Fruit fly (Drosophila melanogaster) whole organism, wandering third instar larva: ENCODE results near the gene Gmd.
A peak's percentile ranks its signal among the peaks of the same experiment; 100 is the strongest.

ENCODE experiments used
- Abd-B ChIP-seq: fragments of >200 bp; optimal IDR thresholded peaks from 2 replicates; lab custom pipeline; 2017; ENCODE audit warnings: missing biosample characterization, missing genetic modification characterization
- CG32264 ChIP-seq: fragments of 200-800 bp; sonication (Bioruptor generic); optimal IDR thresholded peaks from 2 replicates; lab custom pipeline; 2016; ENCODE audit warnings: missing biosample characterization, missing genetic modification characterization
- CG9705 ChIP-seq: fragments of 200-800 bp; sonication (Bioruptor generic); optimal IDR thresholded peaks from 2 replicates; lab custom pipeline; 2018; ENCODE audit warnings: missing biosample characterization, mild to moderate bottlenecking, missing genetic modification characterization
- CrebA ChIP-seq: fragments of 200-800 bp; sonication (Bioruptor generic); optimal IDR thresholded peaks from 2 replicates; lab custom pipeline; 2016; ENCODE audit warnings: missing biosample characterization, mild to moderate bottlenecking, missing genetic modification characterization, borderline replicate concordance
- Dfd ChIP-seq: fragments of >200 bp; optimal IDR thresholded peaks from 2 replicates; lab custom pipeline; 2017; ENCODE audit warnings: missing biosample characterization, missing genetic modification characterization
- Dif ChIP-seq: fragments of 200-275, 200-300 bp; sonication (Bioruptor generic); optimal IDR thresholded peaks from 2 replicates; lab custom pipeline; 2018; ENCODE audit warnings: missing biosample characterization, missing genetic modification characterization; ENCODE audit not compliant: partially characterized antibody
- GATAd ChIP-seq: sonication (Bioruptor generic); optimal IDR thresholded peaks from 2 replicates; lab custom pipeline; 2016; ENCODE audit warnings: missing biosample characterization, missing genetic modification characterization
- HLH106 ChIP-seq: fragments of 200-800 bp; optimal IDR thresholded peaks from 3 replicates; lab custom pipeline; 2019; ENCODE audit warnings: missing biosample characterization, mild to moderate bottlenecking, missing genetic modification characterization, moderate library complexity
- Hnf4 ChIP-seq: fragments of 200-800 bp; sonication (Bioruptor generic); optimal IDR thresholded peaks from 2 replicates; lab custom pipeline; 2016; ENCODE audit warnings: missing biosample characterization, mild to moderate bottlenecking, missing genetic modification characterization
- Hr78 ChIP-seq: fragments of >200 bp; optimal IDR thresholded peaks from 2 replicates; lab custom pipeline; 2017; ENCODE audit warnings: missing biosample characterization, missing genetic modification characterization
- Hr83 ChIP-seq: fragments of 200-300 bp; sonication (Bioruptor generic); optimal IDR thresholded peaks from 2 replicates; lab custom pipeline; 2016; ENCODE audit warnings: missing biosample characterization, mild to moderate bottlenecking, missing genetic modification characterization, moderate library complexity; ENCODE audit not compliant: poor library complexity, severe bottlenecking
- Jra ChIP-seq: sonication (Bioruptor generic); optimal IDR thresholded peaks from 2 replicates; lab custom pipeline; 2016; ENCODE audit warnings: missing biosample characterization, missing genetic modification characterization
- Mio ChIP-seq: sonication (Bioruptor generic); optimal IDR thresholded peaks from 2 replicates; lab custom pipeline; 2016; ENCODE audit warnings: missing biosample characterization, missing genetic modification characterization
- Myc ChIP-seq: fragments of >200 bp; optimal IDR thresholded peaks from 2 replicates; lab custom pipeline; 2017
- N ChIP-seq: fragments of >200 bp; optimal IDR thresholded peaks from 2 replicates; lab custom pipeline; 2018; ENCODE audit warnings: missing biosample characterization, missing external identifiers, missing genetic modification characterization
- OdsH ChIP-seq: fragments of 200-800 bp; sonication (Bioruptor generic); optimal IDR thresholded peaks from 2 replicates; lab custom pipeline; 2016; ENCODE audit warnings: missing biosample characterization, mild to moderate bottlenecking, missing genetic modification characterization
- Rel ChIP-seq, 2 experiments: fragments of 200-800 bp; sonication (Bioruptor generic) in 1 of 2; optimal IDR thresholded peaks; 2 replicates in 1 of 2; 3 replicates in 1 of 2; lab custom pipeline; 2016 to 2019; ENCODE audit warnings: mild to moderate bottlenecking in 2 of 2, missing biosample characterization in 2 of 2, missing genetic modification characterization in 2 of 2, moderate library complexity in 1 of 2
- Sp1 ChIP-seq: fragments of 200-800 bp; sonication (Bioruptor generic); optimal IDR thresholded peaks from 3 replicates; lab custom pipeline; 2019; ENCODE audit warnings: missing biosample characterization, mild to moderate bottlenecking, missing genetic modification characterization, moderate library complexity
- Vsx2 ChIP-seq: fragments of 200-300, 225-300 bp; sonication (Bioruptor generic); optimal IDR thresholded peaks from 2 replicates; lab custom pipeline; 2018; ENCODE audit warnings: missing biosample characterization, missing genetic modification characterization; ENCODE audit not compliant: partially characterized antibody
- br ChIP-seq: fragments of 200-800 bp; sonication (Bioruptor generic); optimal IDR thresholded peaks from 2 replicates; lab custom pipeline; 2016; ENCODE audit warnings: missing biosample characterization, missing genetic modification characterization
- brk ChIP-seq: fragments of 200-800 bp; sonication (Bioruptor generic); optimal IDR thresholded peaks from 2 replicates; lab custom pipeline; 2016; ENCODE audit warnings: missing biosample characterization, mild to moderate bottlenecking, missing genetic modification characterization
- dl ChIP-seq, 2 experiments: fragments of 175-275, 200-275 bp in 1 of 2; fragments of 200-275 bp in 1 of 2; sonication (Bioruptor generic); optimal IDR thresholded peaks; lab custom pipeline; 2018; ENCODE audit warnings: mild to moderate bottlenecking in 2 of 2, missing biosample characterization in 2 of 2, missing genetic modification characterization in 2 of 2, moderate library complexity in 2 of 2; ENCODE audit not compliant: partially characterized antibody in 2 of 2, insufficient read depth in 1 of 2
- dmrt93B ChIP-seq: fragments of 200-800 bp; sonication (Bioruptor generic); optimal IDR thresholded peaks from 2 replicates; lab custom pipeline; 2018; ENCODE audit warnings: missing biosample characterization, mild to moderate bottlenecking, missing genetic modification characterization
- dsf ChIP-seq: sonication (Bioruptor generic); optimal IDR thresholded peaks from 2 replicates; lab custom pipeline; 2016; ENCODE audit warnings: missing biosample characterization, missing genetic modification characterization, borderline replicate concordance
- ey ChIP-seq: fragments of 200-800 bp; sonication (Bioruptor generic); optimal IDR thresholded peaks from 2 replicates; lab custom pipeline; 2016; ENCODE audit warnings: missing biosample characterization, missing genetic modification characterization
- foxo ChIP-seq, 2 experiments: fragments of 200-800 bp; sonication (Bioruptor generic); optimal IDR thresholded peaks; 2 replicates in 1 of 2; 3 replicates in 1 of 2; lab custom pipeline; 2016 to 2017; ENCODE audit warnings: missing biosample characterization in 2 of 2, missing genetic modification characterization in 2 of 2
- fru ChIP-seq: fragments of 200-800 bp; sonication (Bioruptor generic); optimal IDR thresholded peaks from 3 replicates; lab custom pipeline; 2016; ENCODE audit warnings: missing biosample characterization, mild to moderate bottlenecking, missing genetic modification characterization
- h ChIP-seq: fragments of 200-800 bp; sonication (Bioruptor generic); optimal IDR thresholded peaks from 3 replicates; lab custom pipeline; 2016; ENCODE audit warnings: missing biosample characterization, mild to moderate bottlenecking, missing genetic modification characterization
- jim ChIP-seq: fragments of 175-275, 200-325 bp; sonication (Bioruptor generic); optimal IDR thresholded peaks from 2 replicates; lab custom pipeline; 2016; ENCODE audit warnings: missing biosample characterization, mild to moderate bottlenecking, missing genetic modification characterization
- lola ChIP-seq: fragments of >200 bp; optimal IDR thresholded peaks from 2 replicates; lab custom pipeline; 2017; ENCODE audit warnings: missing biosample characterization, missing genetic modification characterization
- pan ChIP-seq: fragments of >200 bp; optimal IDR thresholded peaks from 2 replicates; lab custom pipeline; 2017
- psq ChIP-seq: fragments of 200-800 bp; sonication (Bioruptor generic); optimal IDR thresholded peaks from 3 replicates; lab custom pipeline; 2017; ENCODE audit warnings: missing biosample characterization, mild to moderate bottlenecking, missing genetic modification characterization, moderate library complexity
- rgr ChIP-seq: fragments of 200-800 bp; sonication (Bioruptor generic); optimal IDR thresholded peaks from 3 replicates; lab custom pipeline; 2016; ENCODE audit warnings: missing biosample characterization, mild to moderate bottlenecking, missing genetic modification characterization
- sage ChIP-seq: fragments of 200-800 bp; sonication (Bioruptor generic); optimal IDR thresholded peaks from 2 replicates; lab custom pipeline; 2016; ENCODE audit warnings: missing biosample characterization, mild to moderate bottlenecking, missing genetic modification characterization
- sv ChIP-seq: fragments of 200-800 bp; sonication (Bioruptor generic); optimal IDR thresholded peaks from 3 replicates; lab custom pipeline; 2016; ENCODE audit warnings: missing biosample characterization, missing genetic modification characterization
- tai ChIP-seq: sonication (Bioruptor generic); optimal IDR thresholded peaks from 2 replicates; lab custom pipeline; 2016; ENCODE audit warnings: missing biosample characterization, missing genetic modification characterization
- usp ChIP-seq: fragments of >200 bp; optimal IDR thresholded peaks from 2 replicates; lab custom pipeline; 2017; ENCODE audit warnings: missing biosample characterization, missing genetic modification characterization
- woc ChIP-seq: sonication (Bioruptor generic); optimal IDR thresholded peaks from 2 replicates; lab custom pipeline; 2016; ENCODE audit warnings: missing biosample characterization, mild to moderate bottlenecking, missing genetic modification characterization

The Gmd gene

dm6 chr2L:5003670-5004453, 27.0 kb upstream of the Gmd start:
- TF ChIP-seq dl (GFP tag; optimal IDR thresholded peaks at IDR 0.05; lab: Kevin White, UChicago; ENCODE audit: insufficient read depth in 1 of 2, partially characterized antibody in 2 of 2), result no peak
- TF ChIP-seq Sp1 (GFP tag; lab: Kevin White, UChicago), result no peak
- peak; percentile 29 for TF ChIP-seq Myc (lab: Kevin White, UChicago)
- TF ChIP-seq N, result peak; percentile 55
- no peak for TF ChIP-seq Hnf4 (GFP tag; lab: Kevin White, UChicago)

- no peak for TF ChIP-seq dsf
- TF ChIP-seq Hnf4 (GFP tag; lab: Kevin White, UChicago), result peak; percentile 61
- TF ChIP-seq jim (GFP tag; lab: Kevin White, UChicago), result no peak
- TF ChIP-seq OdsH (GFP tag; lab: Kevin White, UChicago), result peak; percentile 81
- peak in 1 of 2 experiments; percentile 75 for TF ChIP-seq foxo (GFP tag; optimal IDR thresholded peaks at IDR 0.05; lab: Kevin White, UChicago)
- TF ChIP-seq lola, result no peak
- no peak for TF ChIP-seq CrebA (GFP tag; lab: Kevin White, UChicago)
- TF ChIP-seq woc (GFP tag; lab: Kevin White, UChicago), result peak; percentile 19
- no peak for TF ChIP-seq Hr83 (GFP tag; lab: Kevin White, UChicago)
- TF ChIP-seq fru (GFP tag; lab: Kevin White, UChicago), result peak; percentile 72
- TF ChIP-seq HLH106 (tag; lab: Kevin White, UChicago), result no peak
- TF ChIP-seq GATAd (GFP tag; lab: Kevin White, UChicago), result no peak
- TF ChIP-seq sage, result no peak
- TF ChIP-seq CG9705, result no peak
- TF ChIP-seq Sp1 (GFP tag; lab: Kevin White, UChicago), result peak; percentile 46
- TF ChIP-seq Mio (GFP tag; lab: Kevin White, UChicago), result no peak
- TF ChIP-seq rgr (GFP tag; lab: Kevin White, UChicago), result peak; percentile 73
- TF ChIP-seq Dfd (GFP tag; lab: Kevin White, UChicago), result no peak
- peak; percentile 17 for TF ChIP-seq Jra (GFP tag; lab: Kevin White, UChicago)
- TF ChIP-seq Rel (GFP tag; optimal IDR thresholded peaks at IDR 0.05; lab: Kevin White, UChicago), result no peak
- TF ChIP-seq Rel (tag; optimal IDR thresholded peaks at IDR 0.05; lab: Kevin White, UChicago), result no peak
- TF ChIP-seq psq, result peak; percentile 39
- TF ChIP-seq h, result peak; percentile 78
- TF ChIP-seq pan (lab: Kevin White, UChicago), result no peak
- no peak for TF ChIP-seq Vsx2 (GFP tag; lab: Kevin White, UChicago)
- TF ChIP-seq CG32264 (GFP tag; lab: Kevin White, UChicago), result peak; percentile 14
- no peak for TF ChIP-seq sv (GFP tag; lab: Kevin White, UChicago)
- no peak for TF ChIP-seq dl (GFP tag; optimal IDR thresholded peaks at IDR 0.05; lab: Kevin White, UChicago; ENCODE audit: insufficient read depth in 1 of 2, partially characterized antibody in 2 of 2)
- peak; percentile 13 for TF ChIP-seq tai (GFP tag; lab: Kevin White, UChicago)
- TF ChIP-seq usp (GFP tag; lab: Kevin White, UChicago), result no peak
- TF ChIP-seq ey (GFP tag; lab: Kevin White, UChicago), result peak; percentile 78
- no peak for TF ChIP-seq brk (GFP tag; lab: Kevin White, UChicago)
- TF ChIP-seq Abd-B, result no peak
- TF ChIP-seq Hr78 (GFP tag; lab: Kevin White, UChicago), result no peak
- no peak for TF ChIP-seq dmrt93B (GFP tag; lab: Kevin White, UChicago)
- TF ChIP-seq Dif (GFP tag; lab: Kevin White, UChicago), result no peak
- TF ChIP-seq br (GFP tag; lab: Kevin White, UChicago), result peak; percentile 62
- TF ChIP-seq N, result no peak
- TF ChIP-seq Myc (lab: Kevin White, UChicago), result no peak
Observed at dm6 chr2L:5002711-5003402, 26.0 kb upstream of the Gmd start.
